Worm (Caenorhabditis elegans): ENCODE results near the gene Y49F6B.13.

Gene Y49F6B.13

ce11 chrII:3441377-3441776, 30.1 kb downstream of the Y49F6B.13 start, which contains the start of gene C16C8.27:
Gene C16C8.27 (plus strand): TSS chrII:3441677.
- TF ChIP-seq C34F6.9 (tag; optimal IDR thresholded peaks at IDR 0.05) (no peak), mab-5 (tag; optimal IDR thresholded peaks at IDR 0.05) (no peak), mdl-1 (tag; optimal IDR thresholded peaks at IDR 0.05) (no peak), ceh-82 (tag; optimal IDR thresholded peaks at IDR 0.05) (no peak), blmp-1 (tag; optimal IDR thresholded peaks at IDR 0.05; ENCODE audit: insufficient read depth) (no peak), nhr-237 (tag; optimal IDR thresholded peaks at IDR 0.05) (no peak), snpc-4 (tag; optimal IDR thresholded peaks at IDR 0.05) (no peak), nhr-10 (tag; optimal IDR thresholded peaks at IDR 0.05) (no peak), skn-1 (tag; optimal IDR thresholded peaks at IDR 0.05) (no peak), nhr-23 (tag; optimal IDR thresholded peaks at IDR 0.05) (no peak), nhr-12 (tag; optimal IDR thresholded peaks at IDR 0.05) (no peak), Y55F3AM.14 (GFP tag; optimal IDR thresholded peaks at IDR 0.05) (no peak), egl-27 (tag; optimal IDR thresholded peaks at IDR 0.05) (no peak), aly-2 (tag; optimal IDR thresholded peaks at IDR 0.05) (no peak)

DNA sequence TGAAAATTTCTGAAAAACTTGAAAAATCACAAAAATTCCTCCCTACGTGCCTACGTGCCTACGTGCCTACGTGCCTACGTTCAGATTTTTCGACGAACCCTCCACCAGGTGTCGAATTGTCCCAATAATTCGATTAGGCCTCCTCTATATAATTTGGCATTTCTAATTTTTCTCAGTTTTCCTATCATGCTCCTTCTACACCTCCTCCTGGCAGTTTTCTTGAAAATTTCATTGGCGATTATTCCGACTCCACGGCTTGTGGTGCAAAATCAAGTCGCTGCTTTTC, 30.9 kb downstream of the Y49F6B.13 start, which contains the start of gene C16C8.17:
Gene C16C8.17, plus strand, starts transcription at position 187 of the 286 bp plus-strand sequence.
- TF ChIP-seq lin-13 (GFP tag; optimal IDR thresholded peaks at IDR 0.05) (no peak), lsy-2 (tag; optimal IDR thresholded peaks at IDR 0.05) (no peak), mbf-1 (tag; optimal IDR thresholded peaks at IDR 0.05) (no peak), nhr-25 (tag; optimal IDR thresholded peaks at IDR 0.05) (no peak), ztf-11 (tag; optimal IDR thresholded peaks at IDR 0.05) (no peak), sem-4 (tag; optimal IDR thresholded peaks at IDR 0.05) (no peak), nhr-23 (tag; optimal IDR thresholded peaks at IDR 0.05) (no peak), nhr-21 (tag; optimal IDR thresholded peaks at IDR 0.05) (no peak), gmeb-1 (tag; optimal IDR thresholded peaks at IDR 0.05) (no peak), F13H6.1 (tag; optimal IDR thresholded peaks at IDR 0.05) (no peak), nhr-12 (tag; optimal IDR thresholded peaks at IDR 0.05) (no peak), mdl-1 (tag; optimal IDR thresholded peaks at IDR 0.05) (no peak), ama-1 (optimal IDR thresholded peaks at IDR 0.05) (no peak)

- TF ChIP-seq snpc-4 (tag; optimal IDR thresholded peaks at IDR 0.05): peak; percentile 59
- TF ChIP-seq crh-2 (tag; optimal IDR thresholded peaks at IDR 0.05): no peak
- TF ChIP-seq sma-9 (GFP tag; optimal IDR thresholded peaks at IDR 0.05): peak; percentile 90
- TF ChIP-seq sma-9 (tag; optimal IDR thresholded peaks at IDR 0.05): no peak
- peak; percentile 66 for TF ChIP-seq sma-3 (GFP tag; optimal IDR thresholded peaks at IDR 0.05)
- peak; percentile 72 for TF ChIP-seq fos-1 (tag; optimal IDR thresholded peaks at IDR 0.05)
Measured at ce11 chrII:3439842-3440640, 31.5 kb downstream of the Y49F6B.13 start.

DNA sequence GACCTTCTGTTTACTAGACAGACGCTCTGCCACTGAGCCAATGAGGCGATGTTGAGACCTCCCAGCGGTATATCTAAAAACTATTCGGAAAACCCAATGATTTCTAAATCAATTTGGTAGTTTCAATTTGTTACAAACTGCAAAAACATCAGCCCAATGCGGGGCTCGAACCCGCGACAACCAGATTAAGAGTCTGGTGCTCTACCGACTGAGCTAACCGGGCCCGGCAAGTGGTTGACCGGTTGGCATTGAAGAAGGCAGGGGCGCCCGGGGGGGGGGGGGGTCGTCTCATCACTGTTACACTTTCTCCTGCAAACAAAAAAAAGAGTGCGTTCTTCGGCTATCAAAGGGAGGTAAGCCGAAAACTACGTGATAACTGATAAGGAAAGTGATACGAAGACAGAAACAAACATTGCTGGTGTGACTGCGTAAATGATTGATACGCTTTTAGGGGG, 32.2 kb downstream of the Y49F6B.13 start:
- TF ChIP-seq lin-11 (tag; optimal IDR thresholded peaks at IDR 0.05) (no peak), nhr-21 (tag; optimal IDR thresholded peaks at IDR 0.05) (peak; percentile 6), nhr-10 (tag; optimal IDR thresholded peaks at IDR 0.05) (no peak), ztf-4 (tag; optimal IDR thresholded peaks at IDR 0.05) (no peak), snpc-4 (tag; optimal IDR thresholded peaks at IDR 0.05) (no peak), lsy-2 (tag; optimal IDR thresholded peaks at IDR 0.05) (no peak), fos-1 (tag; optimal IDR thresholded peaks at IDR 0.05) (peak; percentile 64), ztf-11 (tag; optimal IDR thresholded peaks at IDR 0.05) (no peak), egl-27 (tag; optimal IDR thresholded peaks at IDR 0.05) (peak; percentile 7), unc-39 (tag; optimal IDR thresholded peaks at IDR 0.05) (no peak), crh-2 (tag; optimal IDR thresholded peaks at IDR 0.05) (peak; percentile 29), Y55F3AM.14 (GFP tag; optimal IDR thresholded peaks at IDR 0.05) (no peak), dmd-4 (tag; optimal IDR thresholded peaks at IDR 0.05) (no peak), ceh-82 (tag; optimal IDR thresholded peaks at IDR 0.05) (no peak), elt-1 (tag; optimal IDR thresholded peaks at IDR 0.05) (no peak), lin-13 (GFP tag; optimal IDR thresholded peaks at IDR 0.05) (peak; percentile 27), alr-1 (tag; optimal IDR thresholded peaks at IDR 0.05) (no peak), elt-3 (tag; optimal IDR thresholded peaks at IDR 0.05) (no peak), mbf-1 (tag; optimal IDR thresholded peaks at IDR 0.05) (no peak), unc-62 (GFP tag; optimal IDR thresholded peaks at IDR 0.05) (no peak), peb-1 (tag; optimal IDR thresholded peaks at IDR 0.05) (no peak), nhr-6 (tag; optimal IDR thresholded peaks at IDR 0.05) (no peak), nhr-23 (tag; optimal IDR thresholded peaks at IDR 0.05) (no peak), ceh-16 (tag; optimal IDR thresholded peaks at IDR 0.05) (no peak), nhr-12 (tag; optimal IDR thresholded peaks at IDR 0.05) (no peak), nhr-129 (tag; optimal IDR thresholded peaks at IDR 0.05) (peak; percentile 12), C34F6.9 (tag; optimal IDR thresholded peaks at IDR 0.05) (no peak), sma-3 (GFP tag; optimal IDR thresholded peaks at IDR 0.05) (peak; percentile 68), ama-1 (optimal IDR thresholded peaks at IDR 0.05) (no peak), R02D3.7 (tag; optimal IDR thresholded peaks at IDR 0.05) (no peak), ztf-1 (GFP tag; conservative IDR thresholded peaks at IDR 0.05) (no peak), sma-9 (GFP tag; optimal IDR thresholded peaks at IDR 0.05) (peak; percentile 16), sma-9 (tag; optimal IDR thresholded peaks at IDR 0.05) (no peak), lin-39 (tag; optimal IDR thresholded peaks at IDR 0.05) (no peak), aly-2 (tag; optimal IDR thresholded peaks at IDR 0.05) (no peak), gmeb-1 (tag; optimal IDR thresholded peaks at IDR 0.05) (peak; percentile 46), F13H6.1 (tag; optimal IDR thresholded peaks at IDR 0.05) (no peak)

Data from whole organism, L2 larva.